Worm (Caenorhabditis elegans): ENCODE results near the gene F26A10.2.

DNA sequence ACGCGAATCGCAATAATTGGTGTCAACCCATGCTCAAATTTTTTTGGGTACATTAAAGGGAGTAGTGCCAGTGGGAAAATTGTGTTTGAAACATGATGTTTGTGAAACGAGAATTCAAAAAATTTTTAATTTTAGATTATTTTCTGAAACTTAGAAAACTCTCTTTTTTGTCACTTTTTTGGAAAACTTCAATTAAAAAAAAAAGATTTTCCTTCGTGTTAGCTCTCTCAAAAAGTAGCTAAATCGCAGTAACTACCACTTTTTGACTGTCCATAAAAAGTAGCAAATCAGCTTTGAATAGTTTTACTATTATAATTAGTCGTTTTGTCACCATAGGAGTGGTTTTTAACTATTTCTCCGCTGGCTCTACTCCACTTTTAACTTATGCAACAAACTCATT lies 4.8 kb downstream of the F26A10.2 start:
- TF ChIP-seq lin-39 (tag; optimal IDR thresholded peaks at IDR 0.05) (no peak), egl-27 (tag; optimal IDR thresholded peaks at IDR 0.05) (no peak), crh-2 (tag; optimal IDR thresholded peaks at IDR 0.05) (no peak), mab-5 (tag; optimal IDR thresholded peaks at IDR 0.05) (no peak), R02D3.7 (tag; optimal IDR thresholded peaks at IDR 0.05) (no peak)
